Worm (Caenorhabditis elegans) whole organism, L1 larva: ENCODE results near the gene nhr-246.

Experiments
- C04F5.9 ChIP-seq: sonication (generic microtip); optimal IDR thresholded peaks from 2 replicates; lab custom pipeline; 2016; ENCODE audit warnings: missing genetic modification characterization, missing compliant biosample characterization
- C16A3.4 ChIP-seq: fragments of 150-350 bp; optimal IDR thresholded peaks from 2 replicates; lab custom pipeline; 2014; ENCODE audit warnings: missing biosample characterization, missing genetic modification characterization
- C34B4.2 ChIP-seq: sonication (generic microtip); optimal IDR thresholded peaks from 2 replicates; lab custom pipeline; 2017; ENCODE audit warnings: mild to moderate bottlenecking, missing genetic modification characterization, missing compliant biosample characterization
- aha-1 ChIP-seq: fragments of 150-350 bp; optimal IDR thresholded peaks from 2 replicates; lab custom pipeline; 2014; ENCODE audit warnings: missing biosample characterization, missing genetic modification characterization
- alr-1 ChIP-seq: fragments of 200-800 bp; sonication (Bioruptor generic); optimal IDR thresholded peaks from 2 replicates; lab custom pipeline; 2018; ENCODE audit warnings: borderline replicate concordance, mild to moderate bottlenecking, missing genetic modification characterization, missing compliant biosample characterization
- aly-2 ChIP-seq: fragments of 150-350 bp; optimal IDR thresholded peaks from 2 replicates; lab custom pipeline; 2014; ENCODE audit warnings: missing biosample characterization, missing genetic modification characterization
- ceh-8 ChIP-seq: fragments of 200-800 bp; sonication (Bioruptor generic); optimal IDR thresholded peaks from 2 replicates; lab custom pipeline; 2018; ENCODE audit warnings: mild to moderate bottlenecking, missing genetic modification characterization, moderate library complexity, missing compliant biosample characterization
- ceh-82 ChIP-seq, 3 experiments: fragments of 150-350 bp in 1 of 3; sonication (generic microtip) in 2 of 3; optimal IDR thresholded peaks; 2 replicates each; lab custom pipeline; 2014 to 2017; ENCODE audit warnings: missing biosample characterization in 3 of 3, missing genetic modification characterization in 3 of 3
- dpl-1 ChIP-seq, 3 experiments: fragments of 150-350 bp in 2 of 3; sonication (generic microtip) in 1 of 3; optimal IDR thresholded peaks; 2 replicates each; lab custom pipeline; 2014 to 2017; ENCODE audit warnings: missing biosample characterization in 3 of 3, missing genetic modification characterization in 3 of 3, missing genetic modification reagents in 3 of 3
- dsc-1 ChIP-seq: sonication (generic microtip); optimal IDR thresholded peaks from 2 replicates; lab custom pipeline; 2016; ENCODE audit warnings: mild to moderate bottlenecking, missing genetic modification characterization, missing compliant biosample characterization
- efl-1 ChIP-seq, 4 experiments: fragments of 150-350 bp; optimal IDR thresholded peaks in 3 of 4; peaks in 1 of 4; 1 replicate in 1 of 4; 2 replicates in 3 of 4; lab custom pipeline; 2014; ENCODE audit warnings: missing biosample characterization in 2 of 4, missing genetic modification characterization in 2 of 4, missing genetic modification reagents in 2 of 4
- efl-3 ChIP-seq: fragments of 200-800 bp; sonication (Bioruptor generic); optimal IDR thresholded peaks from 2 replicates; lab custom pipeline; 2018; ENCODE audit warnings: mild to moderate bottlenecking, missing genetic modification characterization, missing compliant biosample characterization
- egl-27 ChIP-seq, 2 experiments: fragments of 150-350 bp in 1 of 2; sonication (generic microtip); optimal IDR thresholded peaks; 3 replicates each; lab custom pipeline; 2017 to 2018; ENCODE audit warnings: missing biosample characterization in 2 of 2, missing genetic modification characterization in 2 of 2, missing genetic modification reagents in 2 of 2
- elt-2 ChIP-seq: sonication (generic microtip); optimal IDR thresholded peaks from 2 replicates; lab custom pipeline; 2016; ENCODE audit warnings: missing genetic modification characterization, mild to moderate bottlenecking, inconsistent platforms, missing compliant biosample characterization, missing genetic modification reagents
- elt-3 ChIP-seq, 6 experiments: fragments of 150-350 bp in 1 of 6; sonication (generic microtip); optimal IDR thresholded peaks; 2 replicates each; lab custom pipeline; 2017 to 2018; ENCODE audit warnings: missing biosample characterization in 6 of 6, missing genetic modification characterization in 6 of 6, inconsistent platforms in 1 of 6
- fkh-10 ChIP-seq: sonication (generic microtip); optimal IDR thresholded peaks from 2 replicates; lab custom pipeline; 2017; ENCODE audit warnings: missing biosample characterization, missing genetic modification reagents, missing genetic modification characterization
- fkh-4 ChIP-seq: sonication (generic microtip); optimal IDR thresholded peaks from 2 replicates; lab custom pipeline; 2016; ENCODE audit warnings: missing compliant biosample characterization, missing genetic modification characterization, borderline replicate concordance
- grh-1 ChIP-seq: fragments of 200-800 bp; sonication (Bioruptor generic); IDR thresholded peaks from 2 replicates; pipeline ENCODE4 v1.3.6; 2022; ENCODE audit warnings: missing genetic modification reagents, missing genetic modification characterization, missing compliant biosample characterization
- hlh-17 ChIP-seq: fragments of 200-800 bp; sonication (Bioruptor generic); optimal IDR thresholded peaks from 2 replicates; lab custom pipeline; 2018; ENCODE audit warnings: missing genetic modification characterization, mild to moderate bottlenecking, missing compliant biosample characterization, moderate library complexity, borderline replicate concordance
- hpl-2 ChIP-seq: fragments of 150-350 bp; optimal IDR thresholded peaks from 2 replicates; lab custom pipeline; 2014; ENCODE audit warnings: missing biosample characterization, missing genetic modification reagents, missing genetic modification characterization
- jun-1 ChIP-seq: fragments of 150-350 bp; optimal IDR thresholded peaks from 2 replicates; lab custom pipeline; 2014; ENCODE audit warnings: missing biosample characterization, missing genetic modification reagents, missing genetic modification characterization
- lin-39 ChIP-seq: fragments of 150-350 bp; optimal IDR thresholded peaks from 2 replicates; lab custom pipeline; 2014; ENCODE audit warnings: missing biosample characterization, missing genetic modification reagents, missing genetic modification characterization
- lsy-2 ChIP-seq, 2 experiments: fragments of 150-350 bp; optimal IDR thresholded peaks; 2 replicates each; lab custom pipeline; 2014; ENCODE audit warnings: missing biosample characterization in 2 of 2, missing genetic modification characterization in 2 of 2
- mep-1 ChIP-seq: fragments of 150-350 bp; optimal IDR thresholded peaks from 2 replicates; lab custom pipeline; 2014; ENCODE audit warnings: missing biosample characterization, missing genetic modification characterization
- nhr-11 ChIP-seq: fragments of 150-350 bp; optimal IDR thresholded peaks from 2 replicates; lab custom pipeline; 2014; ENCODE audit warnings: missing biosample characterization, missing genetic modification characterization
- nhr-12 ChIP-seq: sonication (generic microtip); optimal IDR thresholded peaks from 2 replicates; lab custom pipeline; 2017; ENCODE audit warnings: missing biosample characterization, missing genetic modification characterization
- nhr-19 ChIP-seq: fragments of 200-800 bp; sonication (Bioruptor generic); conservative IDR thresholded peaks from 2 replicates; pipeline ENCODE4 v1.3.6; 2022; ENCODE audit warnings: missing genetic modification characterization, missing compliant biosample characterization
- nhr-20 ChIP-seq: sonication (generic microtip); optimal IDR thresholded peaks from 2 replicates; lab custom pipeline; 2016; ENCODE audit warnings: mild to moderate bottlenecking, missing genetic modification characterization, missing compliant biosample characterization
- nhr-28 ChIP-seq: fragments of 150-350 bp; optimal IDR thresholded peaks from 2 replicates; lab custom pipeline; 2014; ENCODE audit warnings: missing biosample characterization, missing genetic modification characterization
- nhr-71 ChIP-seq: sonication (generic microtip); optimal IDR thresholded peaks from 2 replicates; lab custom pipeline; 2016; ENCODE audit warnings: mild to moderate bottlenecking, missing genetic modification characterization, moderate library complexity, missing compliant biosample characterization
- nhr-76 ChIP-seq: sonication (generic microtip); optimal IDR thresholded peaks from 2 replicates; lab custom pipeline; 2017; ENCODE audit warnings: missing biosample characterization, missing genetic modification characterization
- nhr-84 ChIP-seq: sonication (generic microtip); optimal IDR thresholded peaks from 2 replicates; lab custom pipeline; 2017; ENCODE audit warnings: missing biosample characterization, missing genetic modification characterization
- nhr-85 ChIP-seq: sonication (generic microtip); peaks from one replicate; lab custom pipeline; 2016; ENCODE audit warnings: missing genetic modification characterization, inconsistent platforms, missing compliant biosample characterization
- pag-3 ChIP-seq: sonication (generic microtip); optimal IDR thresholded peaks from 2 replicates; lab custom pipeline; 2017; ENCODE audit warnings: missing genetic modification characterization, mild to moderate bottlenecking, missing compliant biosample characterization, antibody characterized with exemption, borderline replicate concordance; ENCODE audit not compliant: insufficient read depth
- pax-3 ChIP-seq: fragments of 200-800 bp; sonication (Bioruptor generic); optimal IDR thresholded peaks from 2 replicates; lab custom pipeline; 2018; ENCODE audit warnings: mild to moderate bottlenecking, missing genetic modification characterization, moderate library complexity, missing compliant biosample characterization
- snpc-4 ChIP-seq: fragments of 150-350 bp; optimal IDR thresholded peaks from 2 replicates; lab custom pipeline; 2014; ENCODE audit warnings: missing biosample characterization, missing genetic modification characterization
- snu-23 ChIP-seq: sonication (generic microtip); optimal IDR thresholded peaks from 2 replicates; lab custom pipeline; 2016; ENCODE audit warnings: missing genetic modification characterization, missing compliant biosample characterization
- unc-30 ChIP-seq: sonication (generic microtip); optimal IDR thresholded peaks from 2 replicates; lab custom pipeline; 2017; ENCODE audit warnings: missing biosample characterization, missing genetic modification characterization
- unc-62 ChIP-seq: fragments of 150-350 bp; optimal IDR thresholded peaks from 2 replicates; lab custom pipeline; 2014; ENCODE audit warnings: missing biosample characterization, missing genetic modification reagents, missing genetic modification characterization
- unc-86 ChIP-seq: sonication (generic microtip); optimal IDR thresholded peaks from 2 replicates; lab custom pipeline; 2016; ENCODE audit warnings: missing genetic modification characterization, missing compliant biosample characterization
- unc-98 ChIP-seq: fragments of 200-800 bp; sonication (Bioruptor generic); IDR thresholded peaks from 2 replicates; pipeline ENCODE4 v1.3.6; 2022; ENCODE audit warnings: missing genetic modification characterization, missing compliant biosample characterization
- xbp-1 ChIP-seq: sonication (generic microtip); optimal IDR thresholded peaks from 2 replicates; lab custom pipeline; 2016; ENCODE audit warnings: missing genetic modification characterization, missing compliant biosample characterization
- zag-1 ChIP-seq: fragments of 150-350 bp; optimal IDR thresholded peaks from 2 replicates; lab custom pipeline; 2014; ENCODE audit warnings: missing biosample characterization, missing genetic modification characterization
- ztf-11 ChIP-seq, 2 experiments: sonication (generic microtip); optimal IDR thresholded peaks; 2 replicates each; lab custom pipeline; 2016 to 2017; ENCODE audit warnings: missing genetic modification characterization in 2 of 2, missing biosample characterization in 1 of 2, missing compliant biosample characterization in 1 of 2

nhr-246 gene

ce11 chrV:15276915-15277314 lies 39.4 kb upstream of the nhr-246 start, which contains the start of gene srw-17:
srw-17 (minus strand) TSS chrV:15277015.
- TF ChIP-seq jun-1 (tag; lab: Kevin White, UChicago) = no peak
- TF ChIP-seq snu-23 = no peak
- TF ChIP-seq dpl-1 (GFP tag; optimal IDR thresholded peaks at IDR 0.05; lab: Kevin White, UChicago) = no peak
- TF ChIP-seq hpl-2 = no peak
- TF ChIP-seq pax-3 (tag; lab: Kevin White, UChicago) = no peak
- no peak for TF ChIP-seq alr-1 (tag; lab: Kevin White, UChicago)
- no peak for TF ChIP-seq aly-2 (tag; lab: Kevin White, UChicago)
- TF ChIP-seq nhr-84 = no peak
- no peak for TF ChIP-seq ceh-8 (GFP tag; lab: Kevin White, UChicago)
- TF ChIP-seq zag-1 (tag; lab: Kevin White, UChicago) = no peak
- no peak for TF ChIP-seq fkh-10

- no peak for TF ChIP-seq dsc-1 (tag; lab: Kevin White, UChicago)
- TF ChIP-seq C34B4.2 (tag; lab: Kevin White, UChicago) = no peak
- no peak for TF ChIP-seq elt-3 (tag; optimal IDR thresholded peaks at IDR 0.05; lab: Kevin White, UChicago)
- no peak for TF ChIP-seq hlh-17 (GFP tag; lab: Kevin White, UChicago)
- TF ChIP-seq dpl-1 (GFP tag; optimal IDR thresholded peaks at IDR 0.05; lab: Kevin White, UChicago) = no peak
- TF ChIP-seq unc-62 (GFP tag; lab: Kevin White, UChicago) = no peak
- no peak for TF ChIP-seq nhr-12 (tag; lab: Kevin White, UChicago)
- TF ChIP-seq nhr-11 (tag; lab: Kevin White, UChicago) = no peak
- TF ChIP-seq xbp-1 (tag; lab: Kevin White, UChicago) = no peak
- no peak for TF ChIP-seq aha-1 (tag; lab: Kevin White, UChicago)
- TF ChIP-seq efl-3 = no peak
- TF ChIP-seq nhr-19 (GFP tag; lab: Robert Waterston, UW) = no peak
- no peak for TF ChIP-seq alr-1 (tag; lab: Kevin White, UChicago)
- TF ChIP-seq unc-86 (tag; lab: Kevin White, UChicago) = no peak
- no peak for TF ChIP-seq egl-27 (tag; optimal IDR thresholded peaks at IDR 0.05; lab: Kevin White, UChicago)
- no peak for TF ChIP-seq lin-39 (tag; lab: Kevin White, UChicago)
- TF ChIP-seq C04F5.9 (tag; lab: Kevin White, UChicago) = no peak
- no peak for TF ChIP-seq ztf-11 (tag; optimal IDR thresholded peaks at IDR 0.05; lab: Kevin White, UChicago)
- TF ChIP-seq ceh-82 (tag; optimal IDR thresholded peaks at IDR 0.05; lab: Kevin White, UChicago) = no peak
- no peak for TF ChIP-seq nhr-28 (tag; lab: Kevin White, UChicago)
Observed at ce11 chrV:15281279-15281949, 34.9 kb upstream of the nhr-246 start, which contains the start of the genes srw-19 and srx-51. srw-19 (minus strand) TSS chrV:15281379. srx-51 (plus strand) TSS chrV:15281899.

ce11 chrV:15285984-15286383 lies 30.3 kb upstream of the nhr-246 start:
- peak; percentile 28 to 88 (median 78) for TF ChIP-seq elt-3 (tag; optimal IDR thresholded peaks at IDR 0.05; lab: Kevin White, UChicago)
- no peak for TF ChIP-seq efl-1 (optimal IDR thresholded peaks at IDR 0.05; lab: Kevin White, UChicago)
- peak in 1 of 2 experiments; percentile 88 for TF ChIP-seq efl-1 (GFP tag; optimal IDR thresholded peaks at IDR 0.05 in 1 of 2; lab: Kevin White, UChicago)
- peak; percentile 42 for TF ChIP-seq nhr-20
- TF ChIP-seq nhr-76 (tag; lab: Kevin White, UChicago) = no peak
- TF ChIP-seq nhr-19 (GFP tag; lab: Robert Waterston, UW) = no peak
- no peak for TF ChIP-seq jun-1 (tag; lab: Kevin White, UChicago)
- peak; percentile 83 for TF ChIP-seq nhr-85 (tag; lab: Kevin White, UChicago)
- no peak for TF ChIP-seq hpl-2
- TF ChIP-seq ceh-82 (tag; optimal IDR thresholded peaks at IDR 0.05; lab: Kevin White, UChicago) = no peak
- TF ChIP-seq, all 84 proteins: peak for 4

ce11 chrV:15287856-15288255 lies 28.4 kb upstream of the nhr-246 start, which contains the start of gene cyp-34A1:
cyp-34A1 (minus strand) TSS chrV:15287956.
- TF ChIP-seq mep-1 (tag; lab: Kevin White, UChicago) = no peak
- TF ChIP-seq lin-39 (tag; lab: Kevin White, UChicago) = no peak
- no peak for TF ChIP-seq nhr-71 (tag; lab: Kevin White, UChicago)
- no peak for TF ChIP-seq grh-1 (GFP tag; lab: Robert Waterston, UW)
- no peak for TF ChIP-seq dpl-1 (GFP tag; optimal IDR thresholded peaks at IDR 0.05; lab: Kevin White, UChicago)
- TF ChIP-seq unc-98 (GFP tag; lab: Robert Waterston, UW) = no peak
- TF ChIP-seq nhr-28 (tag; lab: Kevin White, UChicago) = no peak
- TF ChIP-seq elt-2 = no peak
- TF ChIP-seq C16A3.4 (tag; lab: Kevin White, UChicago) = no peak
- no peak for TF ChIP-seq unc-30
- no peak for TF ChIP-seq fkh-4
- TF ChIP-seq lsy-2 (tag; optimal IDR thresholded peaks at IDR 0.05; lab: Kevin White, UChicago) = no peak
- TF ChIP-seq snpc-4 = no peak
- TF ChIP-seq pag-3 = no peak
- no peak for TF ChIP-seq nhr-20
- no peak for TF ChIP-seq fkh-10
- TF ChIP-seq jun-1 (tag; lab: Kevin White, UChicago) = no peak
- no peak for TF ChIP-seq ceh-8 (GFP tag; lab: Kevin White, UChicago)
